Worm (Caenorhabditis elegans): ENCODE results near the gene dvc-1.

ce11 chrV:11228653-11229173, 10.4 kb downstream of the dvc-1 start, which contains the start of gene pqn-70:
- TF ChIP-seq flt-1 (GFP tag; IDR thresholded peaks at IDR 0.05) (no peak), ama-1 (optimal IDR thresholded peaks at IDR 0.05) (no peak), ets-7 (tag; optimal IDR thresholded peaks at IDR 0.05) (no peak), hnd-1 (tag; optimal IDR thresholded peaks at IDR 0.05) (no peak), tbx-11 (GFP tag; IDR thresholded peaks at IDR 0.05) (no peak)

Measured in whole organism, early embryonic.